Worm (Caenorhabditis elegans) whole organism, young adult: Measurements from ENCODE around the gene C37C3.18.
A peak's percentile ranks its signal among the peaks of the same experiment; 100 is the strongest.

Source experiments
- B0019.2 ChIP-seq: fragments of 200-800 bp; sonication (Bioruptor generic); conservative IDR thresholded peaks from 2 replicates; pipeline ENCODE4 v1.3.6; 2022; ENCODE audit warnings: missing genetic modification reagents, missing genetic modification characterization, missing compliant biosample characterization
- F49E8.2 ChIP-seq: sonication (generic microtip); optimal IDR thresholded peaks from 3 replicates; lab custom pipeline; 2017; ENCODE audit warnings: missing genetic modification characterization, mild to moderate bottlenecking, missing compliant biosample characterization, antibody characterized with exemption, moderate library complexity; ENCODE audit not compliant: insufficient read depth
- ccch-3 ChIP-seq: fragments of 200-800 bp; sonication (Bioruptor generic); optimal IDR thresholded peaks from 2 replicates; lab custom pipeline; 2018; ENCODE audit warnings: mild to moderate bottlenecking, missing genetic modification characterization, missing compliant biosample characterization
- ceh-100 ChIP-seq: fragments of 200-800 bp; sonication (Bioruptor generic); IDR thresholded peaks from 2 replicates; pipeline ENCODE4 v1.3.6; 2022; ENCODE audit warnings: missing genetic modification reagents, missing genetic modification characterization, missing compliant biosample characterization
- hlh-12 ChIP-seq: sonication (generic microtip); optimal IDR thresholded peaks from 2 replicates; lab custom pipeline; 2016; ENCODE audit warnings: missing genetic modification characterization, missing compliant biosample characterization
- hmg-1.2 ChIP-seq: fragments of 200-800 bp; sonication (Bioruptor generic); IDR thresholded peaks from 2 replicates; pipeline ENCODE4 v1.3.6; 2022; ENCODE audit warnings: missing genetic modification reagents, missing genetic modification characterization, missing compliant biosample characterization
- mel-28 ChIP-seq: sonication (generic microtip); optimal IDR thresholded peaks from 2 replicates; lab custom pipeline; 2016; ENCODE audit warnings: borderline replicate concordance, mild to moderate bottlenecking, missing genetic modification characterization, missing compliant biosample characterization
- nfya-2 ChIP-seq: fragments of 200-800 bp; sonication (Bioruptor generic); IDR thresholded peaks from 2 replicates; pipeline ENCODE4 v1.3.6; 2022; ENCODE audit warnings: missing genetic modification reagents, missing genetic modification characterization, missing compliant biosample characterization
- sdz-38 ChIP-seq: sonication (generic microtip); optimal IDR thresholded peaks from 2 replicates; lab custom pipeline; 2016; ENCODE audit warnings: missing genotype, missing genetic modification characterization, missing compliant biosample characterization
- ztf-28 ChIP-seq: fragments of 200-800 bp; sonication (Bioruptor generic); IDR thresholded peaks from 2 replicates; pipeline ENCODE4 v1.3.6; 2022; ENCODE audit warnings: missing genetic modification reagents, missing genetic modification characterization, missing compliant biosample characterization

ce11 chrV:7820270-7820669 is 34.5 kb upstream of the C37C3.18 start, which contains the start of gene lbp-4:
- peak; percentile 92 for TF ChIP-seq ceh-100 (GFP tag; lab: Robert Waterston, UW)
- no peak for TF ChIP-seq ztf-28 (GFP tag; lab: Robert Waterston, UW)
- TF ChIP-seq B0019.2 = no peak
- no peak for TF ChIP-seq ccch-3 (GFP tag; lab: Kevin White, UChicago)
- no peak for TF ChIP-seq mel-28 (tag; lab: Kevin White, UChicago)
- TF ChIP-seq sdz-38 (tag; lab: Kevin White, UChicago) = no peak
- no peak; the same call in 1 of the 2 replicates for TF ChIP-seq hmg-1.2
- TF ChIP-seq nfya-2 (GFP tag; lab: Robert Waterston, UW) = no peak
- TF ChIP-seq F49E8.2 (tag; lab: Kevin White, UChicago) = no peak
- TF ChIP-seq hlh-12 (tag; lab: Kevin White, UChicago) = no peak
